Fruit fly (Drosophila melanogaster): Measurements from ENCODE around the gene mEFG1.

- TF ChIP-seq CG5204 (GFP tag; optimal IDR thresholded peaks at IDR 0.05) (no peak), CG7045 (GFP tag; optimal IDR thresholded peaks at IDR 0.05) (no peak), Clk (GFP tag; optimal IDR thresholded peaks at IDR 0.05) (no peak), Hr96 (GFP tag; optimal IDR thresholded peaks at IDR 0.05) (no peak)
These were observed 4.6 kb upstream of the mEFG1 start, which contains the start of gene CG43799 for dm6 chr2L:7227434-7227833.
